Fruit fly (Drosophila melanogaster): Measurements from ENCODE around the gene Fur2.

Gene Fur2

DNA sequence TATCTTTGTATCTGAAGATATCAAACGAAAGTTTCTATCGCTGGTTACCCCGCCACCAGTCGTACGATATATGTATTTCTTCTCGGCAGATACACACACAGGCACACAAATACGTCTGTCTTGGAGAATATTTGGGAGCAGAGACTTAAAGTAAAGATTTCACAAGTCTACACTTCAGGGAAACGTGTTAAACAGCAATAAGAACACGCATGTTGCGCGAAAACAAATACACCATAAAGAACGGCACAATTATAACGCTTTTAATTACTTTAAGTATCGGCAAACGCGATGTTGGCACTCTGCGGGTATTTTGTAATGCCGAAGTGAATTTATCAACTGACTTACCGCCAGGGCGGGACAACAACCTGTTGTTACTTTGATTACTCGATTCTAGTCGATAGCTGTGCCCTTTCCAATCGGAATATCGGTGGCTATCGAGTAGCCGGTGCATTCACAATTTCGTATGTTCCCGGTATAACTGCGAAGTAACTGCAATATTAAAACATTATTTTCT is 49.1 kb downstream of the Fur2 start, which contains the start of gene AnxB11:
Gene AnxB11, minus strand, starts transcription at position 367 of the 514 bp plus-strand sequence.
- no peak for TF ChIP-seq CG17801 (GFP tag; optimal IDR thresholded peaks at IDR 0.05; ENCODE audit: partially characterized antibody)

DNA sequence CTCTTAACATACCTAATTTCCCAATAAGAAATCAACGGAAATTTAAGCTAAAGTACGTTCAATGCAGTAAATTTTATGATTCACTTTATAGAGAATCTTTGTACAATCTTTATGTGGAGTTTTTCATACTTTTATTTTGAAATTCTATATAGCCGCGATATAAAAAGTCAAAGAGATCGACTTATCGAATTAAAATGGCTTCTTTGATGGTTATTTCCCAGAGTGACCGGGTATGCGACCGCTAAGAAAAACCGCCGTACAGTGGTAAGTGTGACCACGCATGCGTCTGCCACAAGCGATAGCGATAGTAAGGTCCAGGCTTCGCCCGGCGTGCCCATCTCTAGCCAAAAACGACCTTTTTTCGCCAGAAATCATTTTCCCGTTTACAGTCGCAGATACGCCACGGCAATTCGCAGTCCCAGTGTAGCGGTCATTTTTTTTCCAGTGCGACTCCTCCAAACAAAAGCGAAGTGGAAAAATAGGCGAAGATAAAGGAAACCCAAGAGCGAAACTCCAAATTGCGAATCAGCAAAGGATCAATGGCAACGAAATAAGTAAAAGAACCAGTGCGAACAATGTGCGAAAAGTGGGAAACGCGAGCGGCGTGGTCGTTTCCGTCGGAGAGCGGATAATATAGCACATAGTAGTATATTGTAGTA is 49.7 kb downstream of the Fur2 start, which contains the start of gene hang:
Gene hang, plus strand, starts transcription at position 366 of the 659 bp plus-strand sequence.
- TF ChIP-seq CG17801 (GFP tag; optimal IDR thresholded peaks at IDR 0.05; ENCODE audit: partially characterized antibody) = peak; percentile 37

DNA sequence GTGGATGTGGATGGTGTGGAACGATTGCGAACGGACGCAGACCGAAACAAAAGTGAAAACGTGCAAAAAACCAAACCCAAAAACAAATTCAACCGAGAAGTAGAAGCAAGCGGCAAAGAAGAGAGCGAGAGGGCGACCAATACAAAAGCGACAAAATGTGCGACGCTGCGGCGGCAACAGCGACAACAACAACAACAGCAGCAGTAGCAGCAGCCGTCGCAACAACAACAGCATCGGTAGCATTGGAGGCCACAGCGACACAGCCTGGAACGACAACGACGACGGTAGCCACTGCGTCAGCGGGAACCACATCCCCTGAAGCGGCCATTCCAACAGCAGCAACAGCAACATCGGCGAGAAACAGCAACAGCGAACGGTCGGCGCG is 50.2 kb downstream of the Fur2 start:
- peak; percentile 36 for TF ChIP-seq CG17801 (GFP tag; optimal IDR thresholded peaks at IDR 0.05; ENCODE audit: partially characterized antibody)

DNA sequence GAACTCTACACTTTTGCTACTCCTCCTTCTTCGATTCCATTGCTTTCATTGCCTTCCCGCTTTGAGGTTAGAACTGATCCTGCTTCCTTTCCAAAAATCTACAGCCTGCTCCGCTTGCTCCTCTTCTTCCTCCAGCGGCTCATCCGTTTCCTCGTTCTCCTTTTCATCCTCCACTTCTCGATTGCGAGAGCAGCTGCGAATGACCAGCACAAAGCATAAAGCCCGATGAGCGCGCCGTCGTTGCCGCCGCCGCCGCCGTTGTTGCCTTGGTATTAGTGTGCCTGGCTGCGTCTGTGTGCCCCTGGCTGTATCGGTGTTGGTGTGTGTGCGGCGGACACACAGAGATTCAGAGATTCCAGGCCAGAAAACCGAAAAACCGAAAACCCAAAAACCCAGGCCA is 51.4 kb downstream of the Fur2 start:
- TF ChIP-seq CG17801 (GFP tag; optimal IDR thresholded peaks at IDR 0.05; ENCODE audit: partially characterized antibody) = no peak

DNA sequence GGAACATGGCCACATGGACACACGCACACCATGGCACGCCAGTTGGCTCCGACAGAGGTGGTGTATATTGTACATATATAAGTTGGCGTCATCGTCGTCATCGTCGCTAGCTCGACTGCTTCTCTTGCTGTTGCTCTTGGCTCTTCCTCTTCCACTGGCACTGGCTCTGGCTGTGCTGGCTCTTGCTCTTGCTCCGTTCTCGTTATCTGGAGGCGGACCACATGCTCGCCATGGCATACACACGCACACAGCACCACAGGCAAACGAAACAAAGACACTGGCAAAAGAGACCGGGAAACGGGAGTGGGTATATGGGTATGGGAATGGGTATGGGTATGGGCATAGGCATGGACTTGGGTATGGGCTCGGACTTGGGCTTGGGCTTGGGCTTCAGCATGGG is 52.3 kb downstream of the Fur2 start:
- no peak for TF ChIP-seq CG17801 (GFP tag; optimal IDR thresholded peaks at IDR 0.05; ENCODE audit: partially characterized antibody)

DNA sequence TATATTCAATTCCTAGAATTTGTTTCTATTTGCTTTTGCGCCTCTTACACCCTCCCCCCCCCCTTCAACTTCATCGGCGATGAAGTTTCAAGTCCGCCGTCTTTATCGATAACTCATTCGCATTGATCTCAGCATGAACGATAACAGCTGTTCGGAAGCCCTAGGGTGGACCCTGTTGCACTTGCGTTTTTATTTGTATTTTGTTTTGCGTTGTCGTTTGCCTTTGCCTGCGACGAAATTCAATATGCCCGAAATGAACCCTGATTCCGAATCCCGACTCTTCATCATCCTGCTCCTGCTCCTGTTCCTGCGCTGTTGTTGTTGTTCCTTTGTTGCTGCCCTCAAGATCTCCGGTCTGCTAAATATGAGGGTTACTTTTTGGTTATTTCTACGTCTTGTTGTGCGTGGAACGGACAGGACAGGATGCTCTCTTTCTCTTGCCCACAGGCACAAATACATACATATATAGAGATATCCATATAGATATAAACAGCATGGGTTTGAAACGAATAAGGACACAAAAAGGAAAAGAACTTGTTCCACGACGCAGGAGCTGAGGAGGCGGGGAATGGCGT is 53.7 kb downstream of the Fur2 start:
- TF ChIP-seq CG17801 (GFP tag; optimal IDR thresholded peaks at IDR 0.05; ENCODE audit: partially characterized antibody) = no peak

DNA sequence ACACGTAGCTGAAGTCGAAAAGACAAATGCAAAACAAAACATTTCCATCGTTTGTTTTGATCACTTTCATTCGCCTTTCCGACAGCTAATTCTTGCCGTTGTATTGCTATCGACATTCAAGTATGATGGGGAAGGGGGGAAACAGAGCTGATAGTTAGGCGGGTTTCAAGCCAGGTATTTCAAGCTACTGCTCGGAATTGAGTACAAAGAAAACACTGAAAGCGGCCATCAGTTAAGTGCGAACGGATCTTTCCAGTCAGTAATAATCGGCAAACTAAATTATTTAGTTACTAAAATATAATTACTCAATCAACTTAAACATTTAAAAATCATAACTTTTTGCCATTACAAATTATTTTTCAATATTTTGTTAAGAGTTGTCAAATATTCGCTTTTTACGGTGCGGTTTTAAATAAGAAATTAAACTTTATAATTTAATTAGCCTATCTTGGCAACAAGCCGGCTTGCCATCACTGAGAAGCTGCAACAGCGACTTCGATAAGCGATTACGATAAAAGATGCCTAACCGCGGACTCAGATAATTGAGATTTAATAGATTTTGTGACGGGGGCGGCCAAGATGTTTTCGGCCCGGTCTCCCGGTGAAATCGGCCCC is 55.0 kb downstream of the Fur2 start:
- no peak for TF ChIP-seq CG17801 (GFP tag; optimal IDR thresholded peaks at IDR 0.05; ENCODE audit: partially characterized antibody)

DNA sequence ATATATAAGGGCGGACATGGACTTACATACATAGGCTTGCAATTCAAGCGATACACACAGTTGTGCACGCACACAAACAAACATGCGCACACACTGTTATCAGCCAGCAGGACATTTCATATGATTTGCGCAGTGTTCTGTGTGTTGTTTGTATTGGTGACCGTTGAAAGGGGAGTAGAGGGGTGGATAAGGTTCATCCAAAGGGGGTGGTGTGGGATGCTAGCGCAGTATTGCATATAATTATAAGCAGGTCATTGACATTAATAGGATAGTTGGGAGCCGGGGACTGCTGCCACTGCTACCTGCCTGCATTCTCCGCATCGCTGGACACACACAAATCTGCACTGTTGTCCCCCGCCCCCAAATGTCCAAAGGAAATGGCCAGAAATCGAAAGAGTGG is 55.6 kb downstream of the Fur2 start:
- TF ChIP-seq CG17801 (GFP tag; optimal IDR thresholded peaks at IDR 0.05; ENCODE audit: partially characterized antibody) = no peak
